Fruit fly (Drosophila melanogaster) whole organism, adult: ENCODE data around the gene CG42676.

Experiments used
- CG11617 ChIP-seq: fragments of 200-800 bp; sonication (Bioruptor generic); optimal IDR thresholded peaks from 2 replicates; lab custom pipeline; 2017; ENCODE audit warnings: mild to moderate bottlenecking, missing biosample characterization, missing genetic modification reagents, missing genetic modification characterization
- CG12768 ChIP-seq: fragments of 200-800 bp; sonication (Bioruptor generic); optimal IDR thresholded peaks from 2 replicates; lab custom pipeline; 2017; ENCODE audit warnings: missing biosample characterization, missing genetic modification characterization, mild to moderate bottlenecking, moderate library complexity, missing genetic modification reagents
- CG5204 ChIP-seq: fragments of 200-800 bp; sonication (Bioruptor generic); optimal IDR thresholded peaks from 2 replicates; lab custom pipeline; 2016; ENCODE audit warnings: missing biosample characterization, missing genetic modification characterization
- CG7045 ChIP-seq: fragments of 200-800 bp; sonication (Bioruptor generic); optimal IDR thresholded peaks from 2 replicates; lab custom pipeline; 2017; ENCODE audit warnings: missing biosample characterization, mild to moderate bottlenecking, missing genetic modification characterization
- CG7101 ChIP-seq: fragments of 200-800 bp; sonication (Bioruptor generic); optimal IDR thresholded peaks from 2 replicates; lab custom pipeline; 2018; ENCODE audit warnings: missing biosample characterization, mild to moderate bottlenecking, missing genetic modification characterization, moderate library complexity
- Clk ChIP-seq: fragments of 200-800 bp; sonication (Bioruptor generic); optimal IDR thresholded peaks from 2 replicates; lab custom pipeline; 2017; ENCODE audit warnings: missing biosample characterization, missing genetic modification characterization
- Hr96 ChIP-seq: fragments of 200-800 bp; sonication (Bioruptor generic); optimal IDR thresholded peaks from 2 replicates; lab custom pipeline; 2016; ENCODE audit warnings: missing biosample characterization, missing genetic modification characterization
- Mnt ChIP-seq: fragments of 200-800 bp; sonication (Bioruptor generic); optimal IDR thresholded peaks from 2 replicates; lab custom pipeline; 2016; ENCODE audit warnings: missing biosample characterization, mild to moderate bottlenecking, missing genetic modification characterization
- bab1 ChIP-seq: fragments of 200-800 bp; sonication (Bioruptor generic); optimal IDR thresholded peaks from 3 replicates; lab custom pipeline; 2019; ENCODE audit warnings: missing biosample characterization, mild to moderate bottlenecking, missing genetic modification characterization, moderate library complexity
- cic ChIP-seq: fragments of 200-800 bp; sonication (Bioruptor generic); optimal IDR thresholded peaks from 2 replicates; lab custom pipeline; 2017; ENCODE audit warnings: missing biosample characterization, mild to moderate bottlenecking, missing genetic modification characterization, moderate library complexity

The CG42676 gene

dm6 chr3L:1855491-1855890 is 52.6 kb downstream of the CG42676 start, which contains the start of gene CNMa:
Gene CNMa, minus strand, starts transcription at chr3L:1855591.
- TF ChIP-seq cic (no peak), CG7101 (no peak), CG12768 (no peak), CG7045 (GFP tag; lab: Kevin White, UChicago) (no peak), Clk (no peak), bab1 (GFP tag; lab: Kevin White, UChicago) (no peak), CG11617 (GFP tag; lab: Kevin White, UChicago) (no peak), CG5204 (GFP tag; lab: Kevin White, UChicago) (no peak), Hr96 (GFP tag; lab: Kevin White, UChicago) (no peak), Mnt (GFP tag; lab: Kevin White, UChicago) (no peak)
